Worm (Caenorhabditis elegans) whole organism, L4 larva: ENCODE measurements around the gene swp-1.

ENCODE experiments used
- F26F4.8 ChIP-seq: fragments of 200-800 bp; sonication (Bioruptor generic); conservative IDR thresholded peaks from 2 replicates; pipeline ENCODE4 v1.3.6; 2022; ENCODE audit warnings: missing genetic modification characterization, missing compliant biosample characterization
- T26A8.4 ChIP-seq: fragments of 200-800 bp; sonication (Bioruptor generic); IDR thresholded peaks from 2 replicates; pipeline ENCODE4 v1.3.6; 2022; ENCODE audit warnings: missing genetic modification characterization, missing compliant biosample characterization
- Y5F2A.4 ChIP-seq: fragments of 200-800 bp; sonication (Bioruptor generic); optimal IDR thresholded peaks from 2 replicates; lab custom pipeline; 2018; ENCODE audit warnings: mild to moderate bottlenecking, missing genetic modification characterization, missing compliant biosample characterization
- ZK337.2 ChIP-seq: fragments of 200-800 bp; sonication (Bioruptor generic); IDR thresholded peaks from 2 replicates; pipeline ENCODE4 v1.3.6; 2022; ENCODE audit warnings: missing genetic modification reagents, missing genetic modification characterization, missing compliant biosample characterization
- ama-1 ChIP-seq: fragments of 150-350 bp; optimal IDR thresholded peaks from 2 replicates; lab custom pipeline; 2014; ENCODE audit warnings: inconsistent platforms, mixed read lengths
- arid-1 ChIP-seq: fragments of 200-800 bp; sonication (Bioruptor generic); conservative IDR thresholded peaks from 2 replicates; pipeline ENCODE4 v1.3.6; 2022; ENCODE audit warnings: missing genetic modification reagents, missing genetic modification characterization, missing compliant biosample characterization
- ceh-28 ChIP-seq: fragments of 150-350 bp; optimal IDR thresholded peaks from 2 replicates; lab custom pipeline; 2014; ENCODE audit warnings: missing biosample characterization, missing genetic modification reagents, missing genetic modification characterization
- ceh-44 ChIP-seq: fragments of 200-800 bp; sonication (Bioruptor generic); IDR thresholded peaks from 2 replicates; pipeline ENCODE4 v1.3.6; 2022; ENCODE audit warnings: missing genetic modification reagents, missing genetic modification characterization, missing compliant biosample characterization
- ctbp-1 ChIP-seq: fragments of 200-800 bp; sonication (Bioruptor generic); IDR thresholded peaks from 2 replicates; pipeline ENCODE4 v1.3.6; 2022; ENCODE audit warnings: missing genetic modification reagents, missing genetic modification characterization, missing compliant biosample characterization
- daf-16 ChIP-seq, 3 experiments: sonication (generic microtip); optimal IDR thresholded peaks; 2 replicates each; lab custom pipeline; 2016 to 2017; ENCODE audit warnings: missing genetic modification characterization in 3 of 3, missing genetic modification reagents in 3 of 3, mild to moderate bottlenecking in 2 of 3, missing compliant biosample characterization in 2 of 3, missing biosample characterization in 1 of 3, moderate library complexity in 1 of 3
- dmd-6 ChIP-seq: fragments of 200-800 bp; sonication (Bioruptor generic); IDR thresholded peaks from 2 replicates; pipeline ENCODE4 v1.3.6; 2022; ENCODE audit warnings: missing genetic modification reagents, missing genetic modification characterization, missing compliant biosample characterization
- dpl-1 ChIP-seq: fragments of 150-350 bp; optimal IDR thresholded peaks from 2 replicates; lab custom pipeline; 2014; ENCODE audit warnings: missing biosample characterization, missing genetic modification reagents, missing genetic modification characterization
- dve-1 ChIP-seq: sonication (generic microtip); optimal IDR thresholded peaks from 2 replicates; lab custom pipeline; 2017; ENCODE audit warnings: antibody characterized with exemption, mild to moderate bottlenecking, missing genetic modification characterization, missing compliant biosample characterization; ENCODE audit not compliant: insufficient read depth
- egl-27 ChIP-seq: sonication (generic microtip); optimal IDR thresholded peaks from 3 replicates; lab custom pipeline; 2017; ENCODE audit warnings: missing biosample characterization, missing genetic modification reagents, missing genetic modification characterization
- hif-1 ChIP-seq, 2 experiments: sonication (generic microtip); optimal IDR thresholded peaks; 2 replicates each; lab custom pipeline; 2016 to 2017; ENCODE audit warnings: missing compliant biosample characterization in 2 of 2, missing genetic modification characterization in 2 of 2, missing genetic modification reagents in 2 of 2, missing genotype in 2 of 2, mild to moderate bottlenecking in 1 of 2
- hlh-11 ChIP-seq: fragments of 200-800 bp; sonication (Bioruptor generic); optimal IDR thresholded peaks from 2 replicates; lab custom pipeline; 2018; ENCODE audit warnings: mild to moderate bottlenecking, missing genetic modification characterization, missing compliant biosample characterization
- hlh-30 ChIP-seq: sonication (generic microtip); optimal IDR thresholded peaks from 2 replicates; lab custom pipeline; 2017; ENCODE audit warnings: antibody characterized with exemption, mild to moderate bottlenecking, missing genetic modification characterization, missing compliant biosample characterization; ENCODE audit not compliant: insufficient read depth
- hmg-1.1 ChIP-seq: fragments of 200-800 bp; sonication (Bioruptor generic); IDR thresholded peaks from 2 replicates; pipeline ENCODE4 v1.3.6; 2022; ENCODE audit warnings: missing genetic modification reagents, missing genetic modification characterization, missing compliant biosample characterization
- jun-1 ChIP-seq: fragments of 150-350 bp; optimal IDR thresholded peaks from 2 replicates; lab custom pipeline; 2014; ENCODE audit warnings: missing biosample characterization, missing genetic modification reagents, missing genetic modification characterization
- lim-7 ChIP-seq: fragments of 200-800 bp; sonication (Bioruptor generic); IDR thresholded peaks from 2 replicates; pipeline ENCODE4 v1.3.6; 2022; ENCODE audit warnings: missing genetic modification characterization, missing compliant biosample characterization
- lin-1 ChIP-seq: fragments of 200-800 bp; sonication (Bioruptor generic); IDR thresholded peaks from 2 replicates; pipeline ENCODE4 v1.3.6; 2022; ENCODE audit warnings: missing genetic modification reagents, missing genetic modification characterization, missing compliant biosample characterization
- lin-15B ChIP-seq: fragments of 150-350 bp; sonication (generic microtip); optimal IDR thresholded peaks from 3 replicates; lab custom pipeline; 2014; ENCODE audit warnings: missing biosample characterization, missing genetic modification characterization
- lin-38 ChIP-seq: fragments of 200-800 bp; sonication (Bioruptor generic); IDR thresholded peaks from 2 replicates; pipeline ENCODE4 v1.3.6; 2022; ENCODE audit warnings: missing genetic modification reagents, missing genetic modification characterization, missing compliant biosample characterization
- lir-3 ChIP-seq: sonication (generic microtip); optimal IDR thresholded peaks from 2 replicates; lab custom pipeline; 2016; ENCODE audit warnings: mild to moderate bottlenecking, missing genetic modification characterization, missing compliant biosample characterization
- lsy-2 ChIP-seq, 2 experiments: fragments of 150-350 bp in 1 of 2; sonication (generic microtip) in 1 of 2; optimal IDR thresholded peaks; 2 replicates each; lab custom pipeline; 2014 to 2017; ENCODE audit warnings: missing biosample characterization in 2 of 2, missing genetic modification characterization in 2 of 2
- madf-5 ChIP-seq, 2 experiments: fragments of 200-800 bp; sonication (Bioruptor generic); IDR thresholded peaks; 2 replicates each; pipeline ENCODE4 v1.3.6; 2022; ENCODE audit warnings: missing compliant biosample characterization in 2 of 2, missing genetic modification characterization in 2 of 2
- madf-9 ChIP-seq: fragments of 200-800 bp; sonication (Bioruptor generic); conservative IDR thresholded peaks from 2 replicates; pipeline ENCODE4 v1.3.6; 2022; ENCODE audit warnings: missing genetic modification reagents, missing genetic modification characterization, missing compliant biosample characterization
- mdl-1 ChIP-seq, 2 experiments: fragments of 150-350 bp in 1 of 2; sonication (generic microtip) in 1 of 2; optimal IDR thresholded peaks; 2 replicates each; lab custom pipeline; 2014 to 2017; ENCODE audit warnings: missing biosample characterization in 2 of 2, missing genetic modification characterization in 2 of 2
- mep-1 ChIP-seq: fragments of 150-350 bp; sonication (generic microtip); optimal IDR thresholded peaks from 3 replicates; lab custom pipeline; 2014; ENCODE audit warnings: missing biosample characterization, missing genetic modification characterization
- mes-2 ChIP-seq: sonication (generic microtip); optimal IDR thresholded peaks from 2 replicates; lab custom pipeline; 2016; ENCODE audit warnings: missing genotype, mild to moderate bottlenecking, missing genetic modification characterization, missing compliant biosample characterization; ENCODE audit not compliant: poor library complexity, severe bottlenecking
- mxl-2 ChIP-seq: fragments of 200-800 bp; sonication (Bioruptor generic); conservative IDR thresholded peaks from 2 replicates; pipeline ENCODE4 v1.3.6; 2022; ENCODE audit warnings: missing genetic modification reagents, missing genetic modification characterization, missing compliant biosample characterization
- mxl-3 ChIP-seq: fragments of 200-800 bp; sonication (Bioruptor generic); optimal IDR thresholded peaks from 2 replicates; lab custom pipeline; 2018; ENCODE audit warnings: mild to moderate bottlenecking, missing genetic modification characterization, missing compliant biosample characterization
- nhr-102 ChIP-seq: sonication (generic microtip); optimal IDR thresholded peaks from 2 replicates; lab custom pipeline; 2016; ENCODE audit warnings: mild to moderate bottlenecking, missing genetic modification characterization, moderate library complexity, missing compliant biosample characterization
- nhr-237 ChIP-seq: sonication (generic microtip); optimal IDR thresholded peaks from 2 replicates; lab custom pipeline; 2017; ENCODE audit warnings: missing biosample characterization, missing genetic modification characterization
- nhr-28 ChIP-seq: fragments of 150-350 bp; optimal IDR thresholded peaks from 2 replicates; lab custom pipeline; 2014; ENCODE audit warnings: missing biosample characterization, missing genetic modification characterization
- nhr-48 ChIP-seq: sonication (generic microtip); optimal IDR thresholded peaks from 2 replicates; lab custom pipeline; 2016; ENCODE audit warnings: mild to moderate bottlenecking, missing genetic modification characterization, missing compliant biosample characterization
- nhr-76 ChIP-seq: fragments of 150-350 bp; optimal IDR thresholded peaks from 2 replicates; lab custom pipeline; 2014; ENCODE audit warnings: missing biosample characterization, missing genetic modification characterization
- nhr-77 ChIP-seq: fragments of 150-350 bp; optimal IDR thresholded peaks from 2 replicates; lab custom pipeline; 2014; ENCODE audit warnings: missing biosample characterization, missing genetic modification characterization
- pqm-1 ChIP-seq: sonication (generic microtip); optimal IDR thresholded peaks from 2 replicates; lab custom pipeline; 2017; ENCODE audit warnings: missing biosample characterization, missing genetic modification characterization
- rbr-2 ChIP-seq: sonication (generic microtip); optimal IDR thresholded peaks from 2 replicates; lab custom pipeline; 2016; ENCODE audit warnings: missing genotype, missing genetic modification characterization, missing compliant biosample characterization
- set-16 ChIP-seq: fragments of 200-800 bp; sonication (Bioruptor generic); IDR thresholded peaks from 2 replicates; pipeline ENCODE4 v1.3.6; 2022; ENCODE audit warnings: missing genetic modification reagents, missing genetic modification characterization, missing compliant biosample characterization
- snpc-1.2 ChIP-seq: fragments of 200-800 bp; sonication (Bioruptor generic); IDR thresholded peaks from 2 replicates; pipeline ENCODE4 v1.3.6; 2022; ENCODE audit warnings: missing genetic modification reagents, missing genetic modification characterization, missing compliant biosample characterization
- tra-1 ChIP-seq: fragments of 200-800 bp; sonication (Bioruptor generic); IDR thresholded peaks from 2 replicates; pipeline ENCODE4 v1.3.6; 2022; ENCODE audit warnings: missing genetic modification reagents, missing genetic modification characterization, missing compliant biosample characterization
- unc-130 ChIP-seq: sonication (generic microtip); optimal IDR thresholded peaks from 2 replicates; lab custom pipeline; 2016; ENCODE audit warnings: missing genetic modification reagents, missing genetic modification characterization, missing compliant biosample characterization
- unc-62 ChIP-seq, 3 experiments: fragments of 150-350 bp in 1 of 3; sonication (generic microtip); optimal IDR thresholded peaks in 2 of 3; peaks in 1 of 3; 1 replicate in 1 of 3; 2 replicates in 2 of 3; lab custom pipeline; 2014 to 2017; ENCODE audit warnings: missing biosample characterization in 3 of 3, missing genetic modification characterization in 3 of 3, missing genetic modification reagents in 3 of 3, missing genotype in 1 of 3
- vab-7 ChIP-seq: fragments of 200-800 bp; sonication (Bioruptor generic); IDR thresholded peaks from 2 replicates; pipeline ENCODE4 v1.3.6; 2022; ENCODE audit warnings: missing genetic modification reagents, missing genetic modification characterization, missing compliant biosample characterization
- zfp-2 ChIP-seq: sonication (generic microtip); optimal IDR thresholded peaks from 2 replicates; lab custom pipeline; 2016; ENCODE audit warnings: mild to moderate bottlenecking, missing genetic modification characterization, missing compliant biosample characterization
- zfp-3 ChIP-seq: fragments of 200-800 bp; sonication (Bioruptor generic); conservative IDR thresholded peaks from 2 replicates; pipeline ENCODE4 v1.3.6; 2022; ENCODE audit warnings: missing genetic modification reagents, missing genetic modification characterization, missing compliant biosample characterization
- ztf-7 ChIP-seq: fragments of 150-350 bp; optimal IDR thresholded peaks from 2 replicates; lab custom pipeline; 2014; ENCODE audit warnings: missing biosample characterization, missing genetic modification characterization

Gene swp-1

ce11 chrIII:5721888-5722287, 16.6 kb upstream of the swp-1 start:
- TF ChIP-seq T26A8.4 (GFP tag; lab: Robert Waterston, UW), result peak; percentile 66
- TF ChIP-seq snpc-1.2, result no peak
- peak; percentile 86 for TF ChIP-seq dmd-6 (GFP tag; lab: Robert Waterston, UW)
- peak; percentile 28 for TF ChIP-seq hlh-30 (tag; lab: Kevin White, UChicago)
- TF ChIP-seq ztf-7 (tag; lab: Kevin White, UChicago), result peak; percentile 55
- no peak for TF ChIP-seq lir-3 (tag; lab: Kevin White, UChicago)
- no peak for TF ChIP-seq zfp-3 (GFP tag; lab: Robert Waterston, UW)
- peak; percentile 56; the same call in 1 of the 2 replicates for TF ChIP-seq arid-1 (GFP tag; lab: Robert Waterston, UW)
- peak in 1 of 2 experiments; percentile 81 for TF ChIP-seq lsy-2 (tag; optimal IDR thresholded peaks at IDR 0.05; lab: Kevin White, UChicago)
- no peak for TF ChIP-seq egl-27 (tag; lab: Kevin White, UChicago)
- TF ChIP-seq Y5F2A.4 (GFP tag; lab: Kevin White, UChicago), result no peak
- no peak for TF ChIP-seq zfp-2 (tag; lab: Kevin White, UChicago)
- TF ChIP-seq dpl-1 (GFP tag; lab: Kevin White, UChicago), result peak; percentile 93
- no peak for TF ChIP-seq jun-1 (tag; lab: Kevin White, UChicago)
- peak; percentile 59 for TF ChIP-seq pqm-1 (tag; lab: Kevin White, UChicago)
- TF ChIP-seq lin-38 (GFP tag; lab: Robert Waterston, UW), result peak; percentile 66
- no peak for TF ChIP-seq lim-7 (GFP tag; lab: Robert Waterston, UW)
- no peak for TF ChIP-seq set-16
- peak; percentile 48 for TF ChIP-seq nhr-77
- TF ChIP-seq ceh-44 (GFP tag; lab: Robert Waterston, UW), result 0 out of 2 replicates have a peak, but pooled peaks have one; percentile 27
- TF ChIP-seq tra-1 (GFP tag; lab: Robert Waterston, UW), result peak; percentile 83
- TF ChIP-seq dve-1, result peak; percentile 94
- peak; percentile 13 for TF ChIP-seq mxl-3 (GFP tag; lab: Kevin White, UChicago)
- TF ChIP-seq mes-2, result peak; percentile 98
- TF ChIP-seq mxl-2 (GFP tag; lab: Robert Waterston, UW), result no peak
- no peak for TF ChIP-seq ctbp-1 (GFP tag; lab: Robert Waterston, UW)
- TF ChIP-seq ceh-28 (tag; lab: Kevin White, UChicago), result peak; percentile 17
- peak; percentile 52 for TF ChIP-seq madf-9 (GFP tag; lab: Robert Waterston, UW)
- no peak for TF ChIP-seq lin-15B (tag; lab: Kevin White, UChicago)
- TF ChIP-seq nhr-48, result peak; percentile 63
- peak; percentile 61 for TF ChIP-seq hlh-11 (tag; lab: Kevin White, UChicago)
- 0 out of 2 replicates have a peak, but pooled peaks have one; percentile 23 for TF ChIP-seq vab-7
- no peak for TF ChIP-seq unc-62 (GFP tag; optimal IDR thresholded peaks at IDR 0.05 in 1 of 2; lab: Kevin White, UChicago)
- TF ChIP-seq unc-62 (tag; optimal IDR thresholded peaks at IDR 0.05; lab: Kevin White, UChicago), result no peak
- no peak for TF ChIP-seq F26F4.8
- TF ChIP-seq nhr-28 (tag; lab: Kevin White, UChicago), result peak; percentile 67
- TF ChIP-seq madf-5 (GFP tag; IDR thresholded peaks at IDR 0.05; lab: Robert Waterston, UW), result no peak
- peak in 1 of 2 experiments; percentile 88 for TF ChIP-seq hif-1 (tag; optimal IDR thresholded peaks at IDR 0.05; lab: Kevin White, UChicago)
- TF ChIP-seq ZK337.2, result peak; percentile 89
- TF ChIP-seq nhr-76 (tag; lab: Kevin White, UChicago), result no peak
- peak in 1 of 2 experiments; percentile 36 for TF ChIP-seq daf-16 (GFP tag; optimal IDR thresholded peaks at IDR 0.05; lab: Kevin White, UChicago)
- TF ChIP-seq daf-16 (tag; optimal IDR thresholded peaks at IDR 0.05; lab: Kevin White, UChicago), result peak; percentile 49
- TF ChIP-seq ama-1 (lab: Kevin White, UChicago), result no peak
- 0 out of 2 replicates have a peak, but pooled peaks have one; percentile 32 for TF ChIP-seq lin-1 (GFP tag; lab: Robert Waterston, UW)
- TF ChIP-seq mdl-1 (tag; optimal IDR thresholded peaks at IDR 0.05; lab: Kevin White, UChicago), result peak in 1 of 2 experiments; percentile 26
- TF ChIP-seq mep-1 (tag; lab: Kevin White, UChicago), result peak; percentile 58
- peak; percentile 35; the same call in 1 of the 2 replicates for TF ChIP-seq hmg-1.1 (GFP tag; lab: Robert Waterston, UW)
- peak; percentile 67 for TF ChIP-seq nhr-102 (tag; lab: Kevin White, UChicago)
- TF ChIP-seq rbr-2 (tag; lab: Kevin White, UChicago), result peak; percentile 56
- peak; percentile 72 for TF ChIP-seq unc-130
- no peak for TF ChIP-seq nhr-237 (tag; lab: Kevin White, UChicago)
